Worm (Caenorhabditis elegans): ENCODE measurements around the gene F01D5.5.

Gene F01D5.5

DNA sequence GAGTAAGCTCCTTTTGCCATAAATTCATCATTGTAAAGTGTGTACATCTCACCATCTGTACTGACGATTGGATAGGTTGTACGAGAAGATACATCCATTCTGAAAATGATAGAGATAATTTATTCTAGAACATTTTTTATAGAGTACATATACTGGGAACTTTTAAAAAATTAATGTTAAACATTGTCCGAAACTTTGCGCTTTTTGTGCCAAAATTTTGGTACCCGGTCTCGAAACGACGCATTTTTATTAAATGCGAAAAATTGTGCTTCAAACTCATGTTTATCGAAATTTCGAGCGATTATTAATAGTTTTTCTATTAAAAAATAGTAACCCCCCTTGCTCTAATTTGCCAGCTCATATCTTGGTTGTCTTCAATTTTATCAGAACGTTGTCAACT, 10.4 kb downstream of the F01D5.5 start, which contains the start of gene Y39G8B.5:
TSS of gene Y39G8B.5 (minus strand) at position 101 of the 400 bp plus-strand sequence.
- TF ChIP-seq repo-1 (tag; optimal IDR thresholded peaks at IDR 0.05) (no peak), hmg-20 (GFP tag; IDR thresholded peaks at IDR 0.05) (no peak), B0336.3 (GFP tag; IDR thresholded peaks at IDR 0.05) (no peak), gei-17 (GFP tag; optimal IDR thresholded peaks at IDR 0.05) (no peak), him-1 (tag; optimal IDR thresholded peaks at IDR 0.05) (no peak), ztf-6 (GFP tag; IDR thresholded peaks at IDR 0.05) (no peak), attf-6 (GFP tag; IDR thresholded peaks at IDR 0.05) (no peak)

DNA sequence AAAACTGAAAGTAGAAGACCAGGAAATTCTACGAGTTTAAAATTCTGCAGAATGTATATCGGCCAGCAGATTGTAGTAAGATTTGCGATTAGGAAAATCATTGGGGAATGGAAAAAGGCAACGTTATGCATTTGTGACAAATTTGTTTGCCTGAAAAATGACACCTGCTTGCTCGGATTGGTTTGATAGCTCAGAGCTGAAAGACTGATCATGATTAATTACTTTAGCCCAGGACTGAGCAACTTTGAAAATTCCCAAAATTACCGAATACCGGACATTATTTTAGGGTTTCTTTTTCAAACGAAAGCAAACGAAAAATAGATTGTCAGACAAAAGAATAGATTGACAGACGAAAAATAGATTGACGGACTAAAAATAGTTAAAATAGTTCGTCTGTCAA, 17.5 kb downstream of the F01D5.5 start, which contains the start of gene sre-47:
TSS of gene sre-47 (minus strand) at position 101 of the 400 bp plus-strand sequence.
- TF ChIP-seq let-607 (tag; optimal IDR thresholded peaks at IDR 0.05) (no peak), zim-3 (tag; optimal IDR thresholded peaks at IDR 0.05) (no peak)

DNA sequence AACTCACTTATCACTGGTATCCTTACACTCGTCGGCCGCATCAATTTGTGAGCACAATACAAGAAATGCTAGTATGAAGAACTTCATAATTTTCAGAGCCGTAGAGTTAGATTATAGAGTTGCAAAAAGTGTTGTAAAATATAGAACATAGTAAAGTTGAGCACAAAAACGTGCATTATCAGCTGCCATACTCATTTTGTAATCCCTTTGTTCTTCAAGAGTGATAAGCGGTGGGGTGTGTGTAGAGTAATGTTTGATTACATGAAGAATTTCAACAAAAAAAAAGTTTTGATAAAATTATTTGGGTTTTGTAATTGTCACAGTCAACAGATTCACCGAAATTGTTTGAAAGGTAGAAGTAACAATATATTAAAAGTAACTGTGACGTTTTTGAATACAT, 19.2 kb downstream of the F01D5.5 start, which contains the start of the genes Y39G8B.13 and Y39G8B.10:
TSS of gene Y39G8B.13 (minus strand) at position 125 of the 400 bp plus-strand sequence.
TSS of gene Y39G8B.10 (minus strand) at position 193 of the 400 bp plus-strand sequence.
- TF ChIP-seq snpc-1.3 (tag; optimal IDR thresholded peaks at IDR 0.05; ENCODE audit: insufficient read depth) (no peak), B0019.2 (GFP tag; conservative IDR thresholded peaks at IDR 0.05) (no peak), ztf-28 (GFP tag; IDR thresholded peaks at IDR 0.05) (no peak), ztf-18 (tag; optimal IDR thresholded peaks at IDR 0.05) (no peak), nhr-120 (GFP tag; IDR thresholded peaks at IDR 0.05) (no peak), C17E4.6 (GFP tag; IDR thresholded peaks at IDR 0.05) (no peak), lag-1 (GFP tag; IDR thresholded peaks at IDR 0.05) (no peak), nhr-90 (tag; optimal IDR thresholded peaks at IDR 0.05) (no peak), F57A8.1 (GFP tag; optimal IDR thresholded peaks at IDR 0.05) (no peak), Y56A3A.18 (GFP tag; IDR thresholded peaks at IDR 0.05) (no peak), cebp-1 (GFP tag; IDR thresholded peaks at IDR 0.05) (no peak), cebp-1 (tag; optimal IDR thresholded peaks at IDR 0.05) (no peak), ceh-79 (tag; optimal IDR thresholded peaks at IDR 0.05) (no peak), snpc-4 (GFP tag; optimal IDR thresholded peaks at IDR 0.05) (no peak), snpc-4 (tag; optimal IDR thresholded peaks at IDR 0.05) (no peak), ztf-3 (GFP tag; optimal IDR thresholded peaks at IDR 0.05) (no peak), let-526 (GFP tag; IDR thresholded peaks at IDR 0.05) (no peak), mcd-1 (GFP tag; IDR thresholded peaks at IDR 0.05) (no peak), B0035.1 (tag; optimal IDR thresholded peaks at IDR 0.05) (no peak), lir-1 (GFP tag; conservative IDR thresholded peaks at IDR 0.05) (no peak), egl-44 (GFP tag; IDR thresholded peaks at IDR 0.05) (no peak)

DNA sequence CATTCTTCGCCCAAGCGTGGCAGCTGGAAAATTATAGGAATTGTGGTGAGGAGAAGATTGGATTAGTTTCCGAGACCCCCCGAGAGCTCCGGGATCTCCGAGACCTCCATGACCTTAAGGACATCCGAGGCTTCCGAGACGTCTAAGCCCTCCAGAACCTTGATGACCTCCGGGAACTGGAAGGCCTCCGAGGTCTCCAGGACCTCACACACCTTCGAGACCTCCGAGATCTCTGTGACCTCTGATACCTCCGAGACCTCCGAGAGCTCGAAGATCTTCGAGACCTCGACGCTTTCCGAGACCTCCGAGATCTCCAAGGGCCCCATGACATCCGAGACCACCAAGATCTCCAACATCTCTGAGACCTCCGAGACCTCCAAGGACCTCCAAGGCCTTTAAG, 19.9 kb downstream of the F01D5.5 start:
- peak; percentile 72; the same call in 1 of the 2 replicates for TF ChIP-seq zfh-2 (GFP tag; conservative IDR thresholded peaks at IDR 0.05)
- TF ChIP-seq let-526 (GFP tag; IDR thresholded peaks at IDR 0.05) = no peak
- no peak for TF ChIP-seq B0035.1 (tag; optimal IDR thresholded peaks at IDR 0.05)
- no peak for TF ChIP-seq hrde-1 (tag; optimal IDR thresholded peaks at IDR 0.05; ENCODE audit: borderline replicate concordance)
- no peak for TF ChIP-seq K11D2.4 (GFP tag; IDR thresholded peaks at IDR 0.05)
- peak; percentile 79 for TF ChIP-seq egrh-3 (GFP tag; IDR thresholded peaks at IDR 0.05)
- no peak for TF ChIP-seq nhr-27 (tag; optimal IDR thresholded peaks at IDR 0.05)
- no peak for TF ChIP-seq C06A6.2 (GFP tag; conservative IDR thresholded peaks at IDR 0.05)
- no peak for TF ChIP-seq B0261.1 (tag; optimal IDR thresholded peaks at IDR 0.05)
- TF ChIP-seq nfyb-1 (GFP tag; IDR thresholded peaks at IDR 0.05) = no peak
